Worm (Caenorhabditis elegans): ENCODE data around the gene let-418.

ce11 chrV:5869227-5869626 is 42.6 kb downstream of the let-418 start, which contains the start of gene F26F12.4:
- TF ChIP-seq zag-1 (tag; optimal IDR thresholded peaks at IDR 0.05) (no peak), ceh-16 (tag; optimal IDR thresholded peaks at IDR 0.05) (no peak), skn-1 (tag; optimal IDR thresholded peaks at IDR 0.05) (no peak), unc-62 (GFP tag; optimal IDR thresholded peaks at IDR 0.05) (no peak), nhr-23 (tag; optimal IDR thresholded peaks at IDR 0.05) (no peak), ceh-82 (tag; optimal IDR thresholded peaks at IDR 0.05) (no peak), elt-3 (tag; optimal IDR thresholded peaks at IDR 0.05) (no peak), lin-11 (tag; optimal IDR thresholded peaks at IDR 0.05) (no peak)

Measured in whole organism, L2 larva.